Worm (Caenorhabditis elegans) whole organism, young adult: ENCODE data around the gene F54F12.1.

Source experiments
- B0336.3 ChIP-seq: fragments of 200-800 bp; sonication (Bioruptor generic); IDR thresholded peaks from 2 replicates; pipeline ENCODE4 v1.3.6; 2022; ENCODE audit warnings: missing genetic modification characterization, missing compliant biosample characterization
- C06A6.2 ChIP-seq: fragments of 200-800 bp; sonication (Bioruptor generic); conservative IDR thresholded peaks from 2 replicates; pipeline ENCODE4 v1.3.6; 2022; ENCODE audit warnings: missing genetic modification characterization, missing compliant biosample characterization
- F33H1.4 ChIP-seq: fragments of 200-800 bp; sonication (Bioruptor generic); IDR thresholded peaks from 2 replicates; pipeline ENCODE4 v1.3.6; 2022; ENCODE audit warnings: missing genetic modification reagents, missing genetic modification characterization, missing compliant biosample characterization
- F49E8.2 ChIP-seq: sonication (generic microtip); optimal IDR thresholded peaks from 3 replicates; lab custom pipeline; 2017; ENCODE audit warnings: missing genetic modification characterization, mild to moderate bottlenecking, missing compliant biosample characterization, antibody characterized with exemption, moderate library complexity; ENCODE audit not compliant: insufficient read depth
- F57C9.4 ChIP-seq: sonication (generic microtip); optimal IDR thresholded peaks from 2 replicates; lab custom pipeline; 2017; ENCODE audit warnings: mild to moderate bottlenecking, missing genetic modification characterization, missing compliant biosample characterization
- Y53G8AR.9 ChIP-seq: fragments of 200-800 bp; sonication (Bioruptor generic); conservative IDR thresholded peaks from 2 replicates; pipeline ENCODE4 v1.3.6; 2022; ENCODE audit warnings: missing genetic modification reagents, missing genetic modification characterization, missing compliant biosample characterization
- Y79H2A.3 ChIP-seq: fragments of 200-800 bp; sonication (Bioruptor generic); conservative IDR thresholded peaks from 2 replicates; pipeline ENCODE4 v1.3.6; 2022; ENCODE audit warnings: missing genetic modification reagents, missing genetic modification characterization, missing compliant biosample characterization
- atf-7 ChIP-seq: sonication (generic microtip); optimal IDR thresholded peaks from 2 replicates; lab custom pipeline; 2017; ENCODE audit warnings: mild to moderate bottlenecking, missing genetic modification characterization, missing compliant biosample characterization
- ccch-3 ChIP-seq: fragments of 200-800 bp; sonication (Bioruptor generic); optimal IDR thresholded peaks from 2 replicates; lab custom pipeline; 2018; ENCODE audit warnings: mild to moderate bottlenecking, missing genetic modification characterization, missing compliant biosample characterization
- cebp-1 ChIP-seq, 2 experiments: fragments of 200-800 bp in 1 of 2; sonication (Bioruptor generic) in 1 of 2; sonication (generic microtip) in 1 of 2; IDR thresholded peaks in 1 of 2; optimal IDR thresholded peaks in 1 of 2; 2 replicates each; pipeline versions ENCODE4 v1.3.6 to Lab custom; 2017 to 2022; ENCODE audit warnings: missing compliant biosample characterization in 2 of 2, missing genetic modification characterization in 2 of 2, mild to moderate bottlenecking in 1 of 2, missing genetic modification reagents in 1 of 2, moderate library complexity in 1 of 2
- chd-7 ChIP-seq: sonication (generic microtip); optimal IDR thresholded peaks from 2 replicates; lab custom pipeline; 2016; ENCODE audit warnings: mild to moderate bottlenecking, missing genetic modification characterization, moderate library complexity, missing compliant biosample characterization
- dox-1 ChIP-seq: fragments of 200-800 bp; sonication (Bioruptor generic); IDR thresholded peaks from 2 replicates; pipeline ENCODE4 v1.3.6; 2022; ENCODE audit warnings: missing genetic modification reagents, missing genetic modification characterization, missing compliant biosample characterization
- ekl-4 ChIP-seq: fragments of 200-800 bp; sonication (Bioruptor generic); IDR thresholded peaks from 2 replicates; pipeline ENCODE4 v1.3.6; 2022; ENCODE audit warnings: missing genetic modification reagents, missing genetic modification characterization, missing compliant biosample characterization
- ets-4 ChIP-seq: fragments of 200-800 bp; sonication (Bioruptor generic); optimal IDR thresholded peaks from 2 replicates; lab custom pipeline; 2018; ENCODE audit warnings: mild to moderate bottlenecking, missing genetic modification characterization, missing compliant biosample characterization
- hrde-1 ChIP-seq: sonication (generic microtip); optimal IDR thresholded peaks from 2 replicates; lab custom pipeline; 2016; ENCODE audit warnings: missing genetic modification characterization, mild to moderate bottlenecking, missing compliant biosample characterization, moderate library complexity, missing genotype, missing genetic modification reagents, borderline replicate concordance
- let-607 ChIP-seq, 2 experiments: fragments of 200-800 bp in 1 of 2; sonication (Bioruptor generic) in 1 of 2; sonication (generic microtip) in 1 of 2; optimal IDR thresholded peaks; 2 replicates each; lab custom pipeline; 2016 to 2018; ENCODE audit warnings: mild to moderate bottlenecking in 2 of 2, missing compliant biosample characterization in 2 of 2, missing genetic modification characterization in 2 of 2, moderate library complexity in 2 of 2, missing genotype in 1 of 2
- lin-54 ChIP-seq: fragments of 200-800 bp; sonication (Bioruptor generic); optimal IDR thresholded peaks from 2 replicates; lab custom pipeline; 2018; ENCODE audit warnings: mild to moderate bottlenecking, missing genetic modification characterization, missing compliant biosample characterization
- lsl-1 ChIP-seq: fragments of 200-800 bp; sonication (Bioruptor generic); optimal IDR thresholded peaks from 2 replicates; lab custom pipeline; 2018; ENCODE audit warnings: mild to moderate bottlenecking, missing genetic modification characterization, moderate library complexity, missing compliant biosample characterization
- lsy-27 ChIP-seq: sonication (generic microtip); optimal IDR thresholded peaks from 2 replicates; lab custom pipeline; 2017; ENCODE audit warnings: missing genetic modification characterization, mild to moderate bottlenecking, missing compliant biosample characterization, antibody characterized with exemption, missing genotype, borderline replicate concordance; ENCODE audit not compliant: insufficient read depth
- madf-10 ChIP-seq: sonication (generic microtip); optimal IDR thresholded peaks from 2 replicates; lab custom pipeline; 2016; ENCODE audit warnings: mild to moderate bottlenecking, missing genetic modification characterization, missing compliant biosample characterization
- madf-3 ChIP-seq: fragments of 200-800 bp; sonication (Bioruptor generic); IDR thresholded peaks from 2 replicates; pipeline ENCODE4 v1.3.6; 2022; ENCODE audit warnings: missing genetic modification reagents, missing genetic modification characterization, missing compliant biosample characterization
- mcd-1 ChIP-seq: fragments of 200-800 bp; sonication (Bioruptor generic); IDR thresholded peaks from 2 replicates; pipeline ENCODE4 v1.3.6; 2022; ENCODE audit warnings: missing genetic modification reagents, missing genetic modification characterization, missing compliant biosample characterization
- nfya-2 ChIP-seq: fragments of 200-800 bp; sonication (Bioruptor generic); IDR thresholded peaks from 2 replicates; pipeline ENCODE4 v1.3.6; 2022; ENCODE audit warnings: missing genetic modification reagents, missing genetic modification characterization, missing compliant biosample characterization
- nhr-179 ChIP-seq: sonication (generic microtip); optimal IDR thresholded peaks from 2 replicates; lab custom pipeline; 2016; ENCODE audit warnings: mild to moderate bottlenecking, missing genetic modification characterization, missing compliant biosample characterization
- nhr-27 ChIP-seq: fragments of 200-800 bp; sonication (Bioruptor generic); optimal IDR thresholded peaks from 2 replicates; lab custom pipeline; 2018; ENCODE audit warnings: mild to moderate bottlenecking, missing genetic modification characterization, moderate library complexity, missing compliant biosample characterization
- nhr-80 ChIP-seq: sonication (generic microtip); optimal IDR thresholded peaks from 2 replicates; lab custom pipeline; 2016; ENCODE audit warnings: missing genetic modification characterization, missing compliant biosample characterization
- nhr-90 ChIP-seq: sonication (generic microtip); optimal IDR thresholded peaks from 2 replicates; lab custom pipeline; 2016; ENCODE audit warnings: missing genotype, mild to moderate bottlenecking, missing genetic modification characterization, missing compliant biosample characterization
- rec-8 ChIP-seq, 2 experiments: sonication (generic microtip); optimal IDR thresholded peaks; 2 replicates each; lab custom pipeline; 2016; ENCODE audit warnings: mild to moderate bottlenecking in 2 of 2, missing genetic modification characterization in 2 of 2, missing genetic modification reagents in 2 of 2, missing genotype in 2 of 2, missing biosample characterization in 1 of 2, missing compliant biosample characterization in 1 of 2, moderate library complexity in 1 of 2
- snpc-4 ChIP-seq, 5 experiments: fragments of 150-350 bp in 1 of 5; sonication (generic microtip) in 4 of 5; optimal IDR thresholded peaks; 2 replicates each; lab custom pipeline; 2014 to 2018; ENCODE audit warnings: missing genetic modification characterization in 5 of 5, missing biosample characterization in 3 of 5, antibody characterized with exemption in 2 of 5, mild to moderate bottlenecking in 2 of 5, missing compliant biosample characterization in 2 of 5, missing genotype in 2 of 5, moderate library complexity in 2 of 5, missing genetic modification reagents in 1 of 5
- tbp1 ChIP-seq: fragments of 200-800 bp; sonication (Bioruptor generic); optimal IDR thresholded peaks from 2 replicates; lab custom pipeline; 2018; ENCODE audit warnings: mild to moderate bottlenecking, missing genetic modification characterization, missing compliant biosample characterization
- unc-62 ChIP-seq: fragments of 150-350 bp; optimal IDR thresholded peaks from 2 replicates; lab custom pipeline; 2014; ENCODE audit warnings: missing biosample characterization, missing genetic modification reagents, missing genetic modification characterization

The F54F12.1 gene

DNA sequence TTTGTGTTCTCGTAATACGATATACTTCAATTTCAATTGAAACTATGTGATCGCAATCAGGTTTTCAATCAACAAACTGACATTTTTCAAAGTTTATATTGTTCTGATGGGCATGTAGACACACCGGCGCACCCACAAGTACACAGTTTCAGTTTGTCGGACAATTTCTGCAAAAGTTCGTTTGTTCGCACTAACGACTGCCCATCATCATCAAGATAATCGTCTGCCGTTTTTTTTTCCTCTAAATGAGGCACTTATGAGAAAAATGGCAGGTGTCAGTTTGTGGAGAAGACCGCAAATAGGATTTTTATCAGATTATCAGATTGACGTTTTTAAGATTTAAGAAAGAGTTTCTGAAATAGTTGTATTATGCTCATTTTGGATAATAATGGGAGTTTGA is 11.6 kb upstream of the F54F12.1 start:
- TF ChIP-seq nhr-27 (tag; lab: Kevin White, UChicago), result no peak
- peak; percentile 35 to 56 for TF ChIP-seq let-607 (tag; optimal IDR thresholded peaks at IDR 0.05; lab: Kevin White, UChicago)
- no peak for TF ChIP-seq rec-8 (tag; optimal IDR thresholded peaks at IDR 0.05; lab: Kevin White, UChicago)
- peak; percentile 25 for TF ChIP-seq madf-10 (tag; lab: Kevin White, UChicago)
- TF ChIP-seq unc-62 (GFP tag; lab: Kevin White, UChicago), result no peak
- 0 out of 2 replicates have a peak, but pooled peaks have one; percentile 31 for TF ChIP-seq B0336.3
- TF ChIP-seq nhr-80, result peak; percentile 90
- peak; percentile 31 for TF ChIP-seq lin-54 (GFP tag; lab: Kevin White, UChicago)
- TF ChIP-seq C06A6.2 (GFP tag; lab: Robert Waterston, UW), result no peak
- no peak for TF ChIP-seq Y79H2A.3
- TF ChIP-seq ekl-4 (GFP tag; lab: Robert Waterston, UW), result peak; percentile 40; the same call in 1 of the 2 replicates
- peak; percentile 10 for TF ChIP-seq tbp1 (GFP tag; lab: Kevin White, UChicago)
- TF ChIP-seq ets-4 (GFP tag; lab: Kevin White, UChicago), result no peak
- TF ChIP-seq snpc-4 (GFP tag; optimal IDR thresholded peaks at IDR 0.05; lab: Kevin White, UChicago), result no peak
- peak in 1 of 4 experiments; percentile 29 for TF ChIP-seq snpc-4 (tag; optimal IDR thresholded peaks at IDR 0.05; lab: Kevin White, UChicago)
- no peak for TF ChIP-seq madf-3
- peak; percentile 48; the same call in 1 of the 2 replicates for TF ChIP-seq dox-1
- TF ChIP-seq atf-7 (tag; lab: Kevin White, UChicago), result peak; percentile 26
- 0 out of 2 replicates have a peak, but pooled peaks have one; percentile 20 for TF ChIP-seq mcd-1 (GFP tag; lab: Robert Waterston, UW)
- no peak for TF ChIP-seq nhr-90 (tag; lab: Kevin White, UChicago)
- TF ChIP-seq F57C9.4 (tag; lab: Kevin White, UChicago), result no peak
- no peak for TF ChIP-seq Y53G8AR.9 (GFP tag; lab: Robert Waterston, UW)
- TF ChIP-seq ccch-3 (GFP tag; lab: Kevin White, UChicago), result no peak
- peak; percentile 9 for TF ChIP-seq chd-7

- no peak for TF ChIP-seq nhr-179 (tag; lab: Kevin White, UChicago)
- no peak for TF ChIP-seq hrde-1 (tag; lab: Kevin White, UChicago)
- TF ChIP-seq F33H1.4, result no peak
- peak; percentile 63 for TF ChIP-seq atf-7 (tag; lab: Kevin White, UChicago)
Observed at ce11 chrIII:13065694-13066093, 10.5 kb upstream of the F54F12.1 start.

DNA sequence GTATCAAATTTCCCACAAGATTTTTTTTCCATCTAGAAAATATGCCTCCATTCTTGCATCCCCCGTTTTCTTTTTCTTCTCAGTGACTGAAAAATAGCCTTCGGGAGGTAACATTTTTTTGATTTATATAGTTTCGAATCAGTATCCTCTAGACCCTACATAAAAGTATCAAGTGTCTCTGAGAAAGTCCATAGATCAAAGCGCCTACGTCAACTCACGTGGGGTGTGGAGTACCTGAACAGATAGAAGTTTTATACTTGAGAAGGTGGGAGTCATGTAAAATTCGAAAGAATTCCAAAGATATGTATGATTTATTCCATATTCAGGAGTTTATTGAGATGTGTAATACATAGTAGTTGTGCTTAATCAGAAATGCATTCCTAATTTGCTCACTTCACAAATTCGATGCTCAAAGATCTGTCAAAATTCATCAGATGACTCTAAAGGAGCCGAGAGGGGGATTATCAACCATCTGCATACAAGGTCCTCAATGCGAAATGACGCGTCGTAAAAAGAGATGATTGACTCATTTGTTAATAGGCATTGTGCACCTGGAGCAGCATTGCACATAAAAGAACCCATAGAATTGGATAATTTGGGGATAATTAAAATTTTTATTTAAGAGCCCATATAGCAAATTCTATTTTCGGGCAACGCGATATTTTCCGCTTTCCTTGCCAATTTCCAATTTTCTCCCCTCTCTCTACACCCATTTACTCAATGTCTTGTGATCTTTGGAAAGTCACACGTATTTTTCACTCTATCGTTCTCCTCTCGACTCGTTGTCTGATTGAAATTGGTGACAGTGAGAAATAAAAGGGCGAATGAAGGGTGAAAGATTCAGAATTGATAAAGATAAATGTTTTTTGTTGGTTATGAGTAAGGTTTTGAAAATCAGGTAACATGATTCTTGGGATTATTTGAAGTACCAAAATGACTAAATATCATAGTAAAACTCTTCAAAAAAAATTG is 9.3 kb upstream of the F54F12.1 start:
- no peak for TF ChIP-seq F49E8.2 (tag; lab: Kevin White, UChicago)
- TF ChIP-seq B0336.3, result no peak
- no peak for TF ChIP-seq cebp-1 (GFP tag; IDR thresholded peaks at IDR 0.05; lab: Robert Waterston, UW)
- TF ChIP-seq cebp-1 (tag; optimal IDR thresholded peaks at IDR 0.05; lab: Kevin White, UChicago), result peak; percentile 11
- TF ChIP-seq nfya-2 (GFP tag; lab: Robert Waterston, UW), result no peak
- TF ChIP-seq nhr-27 (tag; lab: Kevin White, UChicago), result no peak

DNA sequence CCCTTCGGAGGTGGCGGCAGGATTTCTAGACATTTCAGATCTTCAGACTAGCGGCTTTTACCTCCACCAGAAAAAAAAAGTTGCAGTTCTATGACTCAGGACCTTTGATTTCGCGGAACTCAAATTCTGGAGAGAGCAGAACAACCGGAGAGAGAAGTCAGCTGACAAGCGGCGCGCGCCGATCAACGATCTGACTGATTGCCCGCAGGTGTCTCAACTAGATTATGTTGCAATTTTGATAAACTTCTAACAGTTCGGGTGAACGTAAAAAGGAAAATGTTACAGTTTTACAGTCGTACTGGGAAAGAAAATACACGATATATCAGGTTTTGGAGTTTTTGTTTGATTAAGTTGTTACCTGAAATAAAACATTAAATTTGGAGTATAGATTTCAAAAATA is 7.7 kb upstream of the F54F12.1 start:
- no peak for TF ChIP-seq tbp1 (GFP tag; lab: Kevin White, UChicago)
- no peak for TF ChIP-seq lsy-27 (tag; lab: Kevin White, UChicago)
- no peak for TF ChIP-seq lsl-1 (GFP tag; lab: Kevin White, UChicago)
